Worm (Caenorhabditis elegans) whole organism, early embryonic: ENCODE results near the gene C13G5.2.

Experiments
- B0310.2 ChIP-seq: sonication (generic microtip); optimal IDR thresholded peaks from 2 replicates; lab custom pipeline; 2016; ENCODE audit warnings: mild to moderate bottlenecking, missing genetic modification characterization, missing compliant biosample characterization
- F13C5.2 ChIP-seq: sonication (generic microtip); optimal IDR thresholded peaks from 2 replicates; lab custom pipeline; 2017; ENCODE audit warnings: mild to moderate bottlenecking, missing genetic modification characterization, inconsistent platforms, missing compliant biosample characterization
- aly-1 ChIP-seq: sonication (generic microtip); optimal IDR thresholded peaks from 2 replicates; lab custom pipeline; 2016; ENCODE audit warnings: missing genetic modification characterization, missing compliant biosample characterization
- ama-1 ChIP-seq: fragments of 150-350 bp; optimal IDR thresholded peaks from 2 replicates; lab custom pipeline; 2014
- ceh-13 ChIP-seq: fragments of 200-800 bp; sonication (Bioruptor generic); optimal IDR thresholded peaks from 2 replicates; lab custom pipeline; 2018; ENCODE audit warnings: mild to moderate bottlenecking, missing genetic modification characterization, missing compliant biosample characterization
- ceh-36 ChIP-seq: sonication (generic microtip); optimal IDR thresholded peaks from 2 replicates; lab custom pipeline; 2016; ENCODE audit warnings: missing genetic modification characterization, inconsistent platforms, missing compliant biosample characterization
- ets-7 ChIP-seq: sonication (generic microtip); optimal IDR thresholded peaks from 2 replicates; lab custom pipeline; 2016; ENCODE audit warnings: missing genotype, missing genetic modification characterization, missing compliant biosample characterization
- flt-1 ChIP-seq: fragments of 200-800 bp; sonication (Bioruptor generic); IDR thresholded peaks from 2 replicates; pipeline ENCODE4 v1.3.6; 2022; ENCODE audit warnings: missing genetic modification characterization, missing compliant biosample characterization
- hmbx-1 ChIP-seq: sonication (generic microtip); optimal IDR thresholded peaks from 2 replicates; lab custom pipeline; 2016; ENCODE audit warnings: mild to moderate bottlenecking, missing genetic modification characterization, missing compliant biosample characterization
- hmg-4 ChIP-seq: fragments of 200-800 bp; sonication (Bioruptor generic); optimal IDR thresholded peaks from 2 replicates; lab custom pipeline; 2018; ENCODE audit warnings: mild to moderate bottlenecking, missing genetic modification characterization, missing compliant biosample characterization
- hnd-1 ChIP-seq: sonication (generic microtip); optimal IDR thresholded peaks from 2 replicates; lab custom pipeline; 2016; ENCODE audit warnings: missing genetic modification characterization, missing compliant biosample characterization
- pes-1 ChIP-seq: fragments of 200-800 bp; sonication (Bioruptor generic); IDR thresholded peaks from 2 replicates; pipeline ENCODE4 v1.3.6; 2022; ENCODE audit warnings: missing genetic modification reagents, missing genetic modification characterization, missing compliant biosample characterization
- scrt-1 ChIP-seq: fragments of 200-800 bp; sonication (Bioruptor generic); IDR thresholded peaks from 2 replicates; pipeline ENCODE4 v1.3.6; 2022; ENCODE audit warnings: missing genetic modification characterization, missing compliant biosample characterization
- sea-1 ChIP-seq: fragments of 200-800 bp; sonication (Bioruptor generic); conservative IDR thresholded peaks from 2 replicates; pipeline ENCODE4 v1.3.6; 2022; ENCODE audit warnings: missing genetic modification characterization, missing compliant biosample characterization
- tbx-11 ChIP-seq: fragments of 200-800 bp; sonication (Bioruptor generic); IDR thresholded peaks from 2 replicates; pipeline ENCODE4 v1.3.6; 2022; ENCODE audit warnings: missing genetic modification characterization, missing compliant biosample characterization
- tbx-37 ChIP-seq: fragments of 200-800 bp; sonication (Bioruptor generic); conservative IDR thresholded peaks from 2 replicates; pipeline ENCODE4 v1.3.6; 2022; ENCODE audit warnings: missing genetic modification reagents, missing genetic modification characterization, missing compliant biosample characterization
- tra-4 ChIP-seq: sonication (generic microtip); optimal IDR thresholded peaks from 2 replicates; lab custom pipeline; 2017; ENCODE audit warnings: missing genetic modification characterization, missing compliant biosample characterization

The C13G5.2 gene

ce11 chrIII:8652112-8652694, 33.9 kb upstream of the C13G5.2 start:
- TF ChIP-seq tbx-37 (GFP tag; lab: Robert Waterston, UW) (no peak), tra-4 (tag; lab: Kevin White, UChicago) (no peak), ets-7 (tag; lab: Kevin White, UChicago) (no peak), sea-1 (no peak), ceh-36 (tag; lab: Kevin White, UChicago) (no peak)

- TF ChIP-seq hmg-4 (GFP tag; lab: Kevin White, UChicago) (peak; percentile 85), hnd-1 (tag; lab: Kevin White, UChicago) (peak; percentile 60), flt-1 (peak; percentile 87), tbx-37 (GFP tag; lab: Robert Waterston, UW) (peak; percentile 80; the same call in 1 of the 2 replicates), pes-1 (peak; percentile 91), ama-1 (lab: Kevin White, UChicago) (no peak), tra-4 (tag; lab: Kevin White, UChicago) (peak; percentile 59), sea-1 (peak; percentile 89), F13C5.2 (peak; percentile 87), ceh-13 (GFP tag; lab: Kevin White, UChicago) (peak; percentile 69), hmbx-1 (tag; lab: Kevin White, UChicago) (peak; percentile 48), ets-7 (tag; lab: Kevin White, UChicago) (peak; percentile 58), aly-1 (peak; percentile 88), tbx-11 (peak; percentile 74), B0310.2 (tag; lab: Kevin White, UChicago) (peak; percentile 45), scrt-1 (GFP tag; lab: Robert Waterston, UW) (peak; percentile 90), ceh-36 (tag; lab: Kevin White, UChicago) (peak; percentile 79)
These were observed 32.1 kb upstream of the C13G5.2 start, which contains the start of gene flp-23 for ce11 chrIII:8650235-8650817. TSS of gene flp-23 (plus strand) at chrIII:8650767.

DNA sequence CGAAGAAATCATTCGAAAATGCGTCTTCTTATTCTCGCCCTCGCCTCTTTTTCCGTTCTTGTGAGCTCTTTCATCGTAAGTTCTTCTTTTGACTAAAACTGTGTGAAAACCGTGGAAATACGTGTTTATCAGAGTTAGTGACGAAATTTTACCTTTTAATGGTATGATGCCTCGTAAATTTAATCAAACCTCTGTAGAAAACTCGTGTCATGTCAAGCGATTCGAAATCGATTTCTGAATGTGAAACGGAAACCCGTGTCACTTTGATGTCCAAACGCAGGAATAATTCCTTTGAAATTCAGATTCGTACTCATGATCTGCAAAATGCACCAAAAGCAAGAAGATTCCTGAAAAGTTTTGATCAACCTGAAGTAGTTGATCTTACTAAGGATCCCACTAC, 30.3 kb upstream of the C13G5.2 start, which contains the start of gene F22B7.3:
Gene F22B7.3 (plus strand): TSS at position 301 of the 400 bp plus-strand sequence.
- TF ChIP-seq sea-1, result no peak
- no peak for TF ChIP-seq aly-1
- no peak for TF ChIP-seq hnd-1 (tag; lab: Kevin White, UChicago)
- TF ChIP-seq ama-1 (lab: Kevin White, UChicago), result no peak
- no peak for TF ChIP-seq tbx-11
- TF ChIP-seq ceh-13 (GFP tag; lab: Kevin White, UChicago), result no peak
- no peak for TF ChIP-seq ets-7 (tag; lab: Kevin White, UChicago)
- no peak for TF ChIP-seq ceh-36 (tag; lab: Kevin White, UChicago)
- no peak for TF ChIP-seq scrt-1 (GFP tag; lab: Robert Waterston, UW)
- no peak for TF ChIP-seq tra-4 (tag; lab: Kevin White, UChicago)
- no peak for TF ChIP-seq B0310.2 (tag; lab: Kevin White, UChicago)
- no peak for TF ChIP-seq flt-1
- TF ChIP-seq pes-1, result no peak

ce11 chrIII:8646021-8646420, 27.8 kb upstream of the C13G5.2 start:
- TF ChIP-seq B0310.2 (tag; lab: Kevin White, UChicago) (no peak), F13C5.2 (no peak), tbx-37 (GFP tag; lab: Robert Waterston, UW) (no peak), sea-1 (no peak), tra-4 (tag; lab: Kevin White, UChicago) (no peak), ceh-13 (GFP tag; lab: Kevin White, UChicago) (no peak), hnd-1 (tag; lab: Kevin White, UChicago) (no peak), flt-1 (no peak)

DNA sequence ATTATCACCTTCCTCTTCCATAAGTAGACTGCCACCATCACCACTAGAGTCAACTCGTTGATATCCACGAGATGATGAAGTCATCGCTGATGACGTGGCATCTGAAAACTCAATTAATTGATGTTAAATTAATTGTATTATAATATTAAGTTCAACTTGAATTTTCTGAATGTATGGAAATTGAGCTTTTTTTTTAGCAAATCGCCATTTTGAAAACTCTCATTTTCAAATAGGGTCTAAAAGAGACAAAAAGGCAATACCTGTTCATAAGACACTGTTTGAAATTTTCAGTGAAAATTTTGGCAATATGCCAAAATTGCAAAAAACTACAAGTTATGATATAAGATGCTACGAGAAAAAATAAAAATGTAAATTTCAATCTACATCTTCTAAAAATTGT, 25.4 kb upstream of the C13G5.2 start, which contains the start of gene twk-7:
Gene twk-7 (minus strand): TSS at position 101 of the 400 bp plus-strand sequence.
- TF ChIP-seq aly-1 (no peak), pes-1 (no peak), tbx-11 (no peak), ama-1 (lab: Kevin White, UChicago) (no peak), flt-1 (no peak), hmbx-1 (tag; lab: Kevin White, UChicago) (no peak), B0310.2 (tag; lab: Kevin White, UChicago) (no peak), hnd-1 (tag; lab: Kevin White, UChicago) (no peak), tbx-37 (GFP tag; lab: Robert Waterston, UW) (no peak), scrt-1 (GFP tag; lab: Robert Waterston, UW) (no peak), ceh-36 (tag; lab: Kevin White, UChicago) (no peak)

- TF ChIP-seq B0310.2 (tag; lab: Kevin White, UChicago), result no peak
- TF ChIP-seq hnd-1 (tag; lab: Kevin White, UChicago), result no peak
- TF ChIP-seq aly-1, result no peak
- TF ChIP-seq ceh-13 (GFP tag; lab: Kevin White, UChicago), result no peak
- peak; percentile 40; the same call in 1 of the 2 replicates for TF ChIP-seq scrt-1 (GFP tag; lab: Robert Waterston, UW)
These were observed 21.0 kb upstream of the C13G5.2 start, which contains the start of gene fip-1 for ce11 chrIII:8639188-8639795. TSS of gene fip-1 (plus strand) at chrIII:8639745.

ce11 chrIII:8636803-8637202, 18.5 kb upstream of the C13G5.2 start:
- TF ChIP-seq tbx-37 (GFP tag; lab: Robert Waterston, UW) (no peak), ama-1 (lab: Kevin White, UChicago) (no peak), tbx-11 (no peak), hmg-4 (GFP tag; lab: Kevin White, UChicago) (no peak), ceh-36 (tag; lab: Kevin White, UChicago) (no peak), scrt-1 (GFP tag; lab: Robert Waterston, UW) (no peak), aly-1 (no peak), sea-1 (no peak), ceh-13 (GFP tag; lab: Kevin White, UChicago) (no peak), B0310.2 (tag; lab: Kevin White, UChicago) (no peak), hmbx-1 (tag; lab: Kevin White, UChicago) (no peak), F13C5.2 (no peak), tra-4 (tag; lab: Kevin White, UChicago) (no peak), flt-1 (no peak), hnd-1 (tag; lab: Kevin White, UChicago) (no peak), ets-7 (tag; lab: Kevin White, UChicago) (no peak), pes-1 (no peak)
